Fruit fly (Drosophila melanogaster) whole organism, prepupa: Measurements from ENCODE around the gene CG42536.

Experiments used
- Blimp-1 ChIP-seq: fragments of 200-800 bp; sonication (Bioruptor generic); optimal IDR thresholded peaks from 3 replicates; lab custom pipeline; 2017; ENCODE audit warnings: missing biosample characterization, missing genetic modification characterization, mild to moderate bottlenecking, moderate library complexity, missing genetic modification reagents
- CG10631 ChIP-seq: fragments of 200-800 bp; sonication (Bioruptor generic); optimal IDR thresholded peaks from 2 replicates; lab custom pipeline; 2016; ENCODE audit warnings: missing biosample characterization, missing genetic modification characterization
- CG11762 ChIP-seq: fragments of 200-800 bp; sonication (Bioruptor generic); optimal IDR thresholded peaks from 3 replicates; lab custom pipeline; 2016; ENCODE audit warnings: missing biosample characterization, missing genetic modification characterization; ENCODE audit not compliant: insufficient read depth
- CG11902 ChIP-seq: fragments of 200-800 bp; sonication (Bioruptor generic); optimal IDR thresholded peaks from 3 replicates; lab custom pipeline; 2016; ENCODE audit warnings: missing biosample characterization, missing genetic modification characterization
- CG1621 ChIP-seq: fragments of 200-800 bp; sonication (Bioruptor generic); optimal IDR thresholded peaks from 3 replicates; lab custom pipeline; 2018; ENCODE audit warnings: missing biosample characterization, mild to moderate bottlenecking, missing genetic modification characterization
- CG3032 ChIP-seq: fragments of 200-800 bp; optimal IDR thresholded peaks from 2 replicates; lab custom pipeline; 2019; ENCODE audit warnings: missing biosample characterization, mild to moderate bottlenecking, missing genetic modification characterization, moderate library complexity
- CG32006 ChIP-seq: fragments of 200-800 bp; sonication (Bioruptor generic); optimal IDR thresholded peaks from 3 replicates; lab custom pipeline; 2017; ENCODE audit warnings: missing biosample characterization, mild to moderate bottlenecking, missing genetic modification characterization
- CG34406 ChIP-seq: fragments of 200-800 bp; sonication (Bioruptor generic); optimal IDR thresholded peaks from 3 replicates; lab custom pipeline; 2016; ENCODE audit warnings: missing biosample characterization, missing genetic modification characterization
- CG4318 ChIP-seq: fragments of 200-800 bp; sonication (Bioruptor generic); optimal IDR thresholded peaks from 3 replicates; lab custom pipeline; 2017; ENCODE audit warnings: missing biosample characterization, mild to moderate bottlenecking, missing genetic modification characterization
- CG6276 ChIP-seq: fragments of 200-800 bp; sonication (Bioruptor generic); optimal IDR thresholded peaks from 2 replicates; lab custom pipeline; 2017; ENCODE audit warnings: missing biosample characterization, mild to moderate bottlenecking, missing genetic modification characterization
- CG6792 ChIP-seq: fragments of 200-800 bp; sonication (Bioruptor generic); optimal IDR thresholded peaks from 3 replicates; lab custom pipeline; 2016; ENCODE audit warnings: missing biosample characterization, missing genetic modification characterization
- CG6854 ChIP-seq: fragments of 200-800 bp; sonication (Bioruptor generic); optimal IDR thresholded peaks from 2 replicates; lab custom pipeline; 2017; ENCODE audit warnings: missing biosample characterization, mild to moderate bottlenecking, missing genetic modification characterization
- CG7368 ChIP-seq: fragments of 200-800 bp; sonication (Bioruptor generic); optimal IDR thresholded peaks from 3 replicates; lab custom pipeline; 2016; ENCODE audit warnings: missing biosample characterization, missing genetic modification characterization
- CG9139 ChIP-seq: fragments of 200-800 bp; sonication (Bioruptor generic); optimal IDR thresholded peaks from 3 replicates; lab custom pipeline; 2017; ENCODE audit warnings: missing biosample characterization, mild to moderate bottlenecking, missing genetic modification characterization
- Eip78C ChIP-seq: fragments of 200-800 bp; sonication (Bioruptor generic); peaks from one replicate; lab custom pipeline; 2016; ENCODE audit warnings: missing biosample characterization, missing genetic modification characterization
- Ets21C ChIP-seq: fragments of 200-800 bp; sonication (Bioruptor generic); optimal IDR thresholded peaks from 3 replicates; lab custom pipeline; 2016; ENCODE audit warnings: missing biosample characterization, missing genetic modification characterization
- Ets96B ChIP-seq: fragments of 200-800 bp; optimal IDR thresholded peaks from 2 replicates; lab custom pipeline; 2019; ENCODE audit warnings: missing biosample characterization, mild to moderate bottlenecking, missing genetic modification characterization, moderate library complexity
- Gug ChIP-seq: fragments of 200-800 bp; sonication (Bioruptor generic); IDR thresholded peaks from 2 replicates; pipeline ENCODE4 v1.3.6; 2022; ENCODE audit warnings: missing biosample characterization, missing genetic modification characterization
- Hr38 ChIP-seq: sonication (Bioruptor generic); optimal IDR thresholded peaks from 2 replicates; lab custom pipeline; 2016; ENCODE audit warnings: missing biosample characterization, missing genetic modification characterization
- Hr4 ChIP-seq: fragments of 200-800 bp; sonication (Bioruptor generic); optimal IDR thresholded peaks from 3 replicates; lab custom pipeline; 2016; ENCODE audit warnings: missing biosample characterization, missing genetic modification characterization
- OdsH ChIP-seq: fragments of 200-800 bp; sonication (Bioruptor generic); optimal IDR thresholded peaks from 3 replicates; lab custom pipeline; 2016; ENCODE audit warnings: missing biosample characterization, missing genetic modification characterization
- Smox ChIP-seq: fragments of 200-800 bp; sonication (Bioruptor generic); optimal IDR thresholded peaks from 3 replicates; lab custom pipeline; 2016; ENCODE audit warnings: missing biosample characterization, missing genetic modification characterization
- Sox15 ChIP-seq: fragments of 200-800 bp; sonication (Bioruptor generic); optimal IDR thresholded peaks from 3 replicates; lab custom pipeline; 2016; ENCODE audit warnings: missing biosample characterization, missing genetic modification characterization
- dac ChIP-seq: fragments of 200-800 bp; sonication (Bioruptor generic); optimal IDR thresholded peaks from 2 replicates; lab custom pipeline; 2017; ENCODE audit warnings: missing biosample characterization, mild to moderate bottlenecking, missing genetic modification characterization
- dsx ChIP-seq: fragments of 200-800 bp; optimal IDR thresholded peaks from 3 replicates; lab custom pipeline; 2019; ENCODE audit warnings: missing biosample characterization, mild to moderate bottlenecking, missing genetic modification characterization, moderate library complexity; ENCODE audit not compliant: poor library complexity, severe bottlenecking
- eg ChIP-seq: fragments of 200-800 bp; sonication (Bioruptor generic); IDR thresholded peaks from 3 replicates; pipeline ENCODE4 v1.3.6; 2022; ENCODE audit warnings: missing biosample characterization, missing genetic modification characterization
- fd59A ChIP-seq: fragments of 200-800 bp; sonication (Bioruptor generic); optimal IDR thresholded peaks from 2 replicates; lab custom pipeline; 2017; ENCODE audit warnings: missing biosample characterization, mild to moderate bottlenecking, missing genetic modification characterization, missing genetic modification reagents
- fd85E ChIP-seq: fragments of 200-800 bp; sonication (Bioruptor generic); optimal IDR thresholded peaks from 3 replicates; lab custom pipeline; 2016; ENCODE audit warnings: missing biosample characterization, missing genetic modification characterization
- spab ChIP-seq: fragments of 200-800 bp; sonication (Bioruptor generic); optimal IDR thresholded peaks from 2 replicates; lab custom pipeline; 2017; ENCODE audit warnings: missing biosample characterization, mild to moderate bottlenecking, missing genetic modification characterization, missing genetic modification reagents
- ss ChIP-seq, 2 experiments: fragments of 200-800 bp; sonication (Bioruptor generic); optimal IDR thresholded peaks; 2 replicates in 1 of 2; 3 replicates in 1 of 2; lab custom pipeline; 2017 to 2018; ENCODE audit warnings: mild to moderate bottlenecking in 2 of 2, missing biosample characterization in 2 of 2, missing genetic modification characterization in 2 of 2, moderate library complexity in 1 of 2
- svp ChIP-seq: fragments of 200-800 bp; sonication (Bioruptor generic); peaks from one replicate; lab custom pipeline; 2016; ENCODE audit warnings: missing biosample characterization, missing genetic modification characterization
- topi ChIP-seq: fragments of 200-800 bp; sonication (Bioruptor generic); optimal IDR thresholded peaks from 3 replicates; lab custom pipeline; 2016; ENCODE audit warnings: missing biosample characterization, missing genetic modification characterization

CG42536 gene

dm6 chr3L:10626199-10626598 is 3.7 kb downstream of the CG42536 start, which contains the start of gene CG34238:
CG34238 (plus strand) TSS chr3L:10626499.
- TF ChIP-seq CG34406 (GFP tag; lab: Kevin White, UChicago) (no peak), Smox (GFP tag; lab: Kevin White, UChicago) (no peak), Gug (GFP tag; lab: Robert Waterston, UW) (no peak), OdsH (GFP tag; lab: Kevin White, UChicago) (no peak), svp (GFP tag; lab: Kevin White, UChicago) (no peak), dsx (no peak), eg (no peak)

dm6 chr3L:10625499-10625898 is 4.4 kb downstream of the CG42536 start, which contains the start of gene CG43127:
CG43127 (minus strand) TSS chr3L:10625599.
- no peak for TF ChIP-seq CG7368 (GFP tag; lab: Kevin White, UChicago)
- TF ChIP-seq CG3032 (tag; lab: Kevin White, UChicago): no peak
- TF ChIP-seq Blimp-1 (GFP tag; lab: Kevin White, UChicago): no peak
- TF ChIP-seq Hr4 (GFP tag; lab: Kevin White, UChicago): no peak
- no peak for TF ChIP-seq fd59A (GFP tag; lab: Kevin White, UChicago)

dm6 chr3L:10623476-10623875 is 6.4 kb downstream of the CG42536 start, which contains the start of gene CG42521:
CG42521 (minus strand) TSS chr3L:10623576.
- TF ChIP-seq CG6792 (GFP tag; lab: Kevin White, UChicago) (no peak), ss (GFP tag; optimal IDR thresholded peaks at IDR 0.05; lab: Kevin White, UChicago) (no peak), CG6276 (no peak), fd85E (GFP tag; lab: Kevin White, UChicago) (no peak), Ets21C (GFP tag; lab: Kevin White, UChicago) (no peak), CG11762 (GFP tag; lab: Kevin White, UChicago) (no peak), CG9139 (GFP tag; lab: Kevin White, UChicago) (no peak)
- TF ChIP-seq, all 60 proteins: peak for 0

dm6 chr3L:10599512-10599911 is 30.4 kb downstream of the CG42536 start:
- TF ChIP-seq CG1621 (tag; lab: Kevin White, UChicago) (no peak), Hr38 (GFP tag; lab: Kevin White, UChicago) (no peak), CG9139 (GFP tag; lab: Kevin White, UChicago) (no peak), CG6792 (GFP tag; lab: Kevin White, UChicago) (no peak), Sox15 (GFP tag; lab: Kevin White, UChicago) (no peak), CG11762 (GFP tag; lab: Kevin White, UChicago) (no peak), CG32006 (GFP tag; lab: Kevin White, UChicago) (no peak), svp (GFP tag; lab: Kevin White, UChicago) (no peak), dac (GFP tag; lab: Kevin White, UChicago) (no peak), OdsH (GFP tag; lab: Kevin White, UChicago) (no peak), CG34406 (GFP tag; lab: Kevin White, UChicago) (no peak), CG10631 (GFP tag; lab: Kevin White, UChicago) (no peak), Blimp-1 (GFP tag; lab: Kevin White, UChicago) (no peak), spab (GFP tag; lab: Kevin White, UChicago) (no peak), Eip78C (GFP tag; lab: Kevin White, UChicago) (no peak)
- TF ChIP-seq, all 60 proteins: peak for 0

- TF ChIP-seq CG10631 (GFP tag; lab: Kevin White, UChicago) (no peak), CG6854 (GFP tag; lab: Kevin White, UChicago) (no peak), Hr38 (GFP tag; lab: Kevin White, UChicago) (no peak), CG32006 (GFP tag; lab: Kevin White, UChicago) (no peak), Blimp-1 (GFP tag; lab: Kevin White, UChicago) (no peak), CG11902 (GFP tag; lab: Kevin White, UChicago) (no peak), CG9139 (GFP tag; lab: Kevin White, UChicago) (no peak), CG1621 (tag; lab: Kevin White, UChicago) (no peak), CG4318 (GFP tag; lab: Kevin White, UChicago) (no peak), topi (GFP tag; lab: Kevin White, UChicago) (no peak), Gug (GFP tag; lab: Robert Waterston, UW) (no peak), Hr4 (GFP tag; lab: Kevin White, UChicago) (no peak), Ets96B (tag; lab: Kevin White, UChicago) (no peak), Sox15 (GFP tag; lab: Kevin White, UChicago) (no peak), eg (no peak)
Observed at dm6 chr3L:10584965-10585364, 44.9 kb downstream of the CG42536 start.
